Worm (Caenorhabditis elegans) whole organism, L4/young adult: ENCODE measurements around the gene F54D12.1.

Experiments
- W03F9.2 ChIP-seq: fragments of 150-350 bp; optimal IDR thresholded peaks from 2 replicates; lab custom pipeline; 2014; ENCODE audit warnings: missing biosample characterization, missing genetic modification characterization
- him-1 ChIP-seq: sonication (generic microtip); optimal IDR thresholded peaks from 2 replicates; lab custom pipeline; 2016; ENCODE audit warnings: missing genotype, missing genetic modification reagents, missing genetic modification characterization, missing compliant biosample characterization

DNA sequence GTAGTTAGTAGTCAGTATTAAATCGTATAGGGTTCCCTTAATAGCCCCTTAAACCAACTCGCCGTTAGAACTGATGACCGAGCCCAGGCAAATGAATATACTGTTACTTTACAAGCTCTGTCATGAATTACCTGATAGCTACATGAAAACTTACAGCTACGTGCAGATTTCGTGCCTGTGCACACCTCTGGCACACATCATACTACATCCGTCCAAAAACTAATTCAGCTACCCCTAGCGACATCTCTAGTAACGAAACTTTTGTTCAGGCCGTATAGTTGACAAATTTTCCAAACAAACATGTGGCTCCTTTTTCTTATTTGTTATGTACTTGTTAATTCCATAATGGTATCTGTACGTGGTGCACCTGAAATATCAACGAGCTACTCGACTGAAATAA is at the start of gene F54D12.1:
- TF ChIP-seq W03F9.2 (no peak), him-1 (no peak)
